Worm (Caenorhabditis elegans) whole organism, L4 larva: ENCODE data around the gene ucr-1.

Experiments
- D1046.2 ChIP-seq: fragments of 200-800 bp; sonication (Bioruptor generic); IDR thresholded peaks from 2 replicates; pipeline ENCODE4 v1.3.6; 2022; ENCODE audit warnings: missing genetic modification characterization, missing compliant biosample characterization
- T20F7.1 ChIP-seq: fragments of 200-800 bp; sonication (Bioruptor generic); optimal IDR thresholded peaks from 2 replicates; lab custom pipeline; 2018; ENCODE audit warnings: mild to moderate bottlenecking, missing genetic modification characterization, missing compliant biosample characterization
- ZK546.5 ChIP-seq, 2 experiments: sonication (generic microtip); optimal IDR thresholded peaks; 2 replicates each; lab custom pipeline; 2017; ENCODE audit warnings: missing biosample characterization in 2 of 2, missing genetic modification characterization in 2 of 2
- aly-2 ChIP-seq: sonication (generic microtip); optimal IDR thresholded peaks from 2 replicates; lab custom pipeline; 2018; ENCODE audit warnings: missing biosample characterization, missing genetic modification characterization
- arid-1 ChIP-seq: fragments of 200-800 bp; sonication (Bioruptor generic); conservative IDR thresholded peaks from 2 replicates; pipeline ENCODE4 v1.3.6; 2022; ENCODE audit warnings: missing genetic modification reagents, missing genetic modification characterization, missing compliant biosample characterization
- attf-4 ChIP-seq: sonication (generic microtip); optimal IDR thresholded peaks from 3 replicates; lab custom pipeline; 2017; ENCODE audit warnings: missing biosample characterization, missing genetic modification characterization
- ceh-20 ChIP-seq: fragments of 200-800 bp; sonication (Bioruptor generic); IDR thresholded peaks from 2 replicates; pipeline ENCODE4 v1.3.6; 2022; ENCODE audit warnings: missing genetic modification reagents, missing genetic modification characterization, missing compliant biosample characterization
- ceh-32 ChIP-seq: sonication (generic microtip); optimal IDR thresholded peaks from 2 replicates; lab custom pipeline; 2016; ENCODE audit warnings: mild to moderate bottlenecking, missing genetic modification characterization, missing compliant biosample characterization; ENCODE audit not compliant: poor library complexity
- ceh-44 ChIP-seq: fragments of 200-800 bp; sonication (Bioruptor generic); IDR thresholded peaks from 2 replicates; pipeline ENCODE4 v1.3.6; 2022; ENCODE audit warnings: missing genetic modification reagents, missing genetic modification characterization, missing compliant biosample characterization
- ceh-62 ChIP-seq: sonication (generic microtip); optimal IDR thresholded peaks from 2 replicates; lab custom pipeline; 2017; ENCODE audit warnings: missing biosample characterization, missing genetic modification characterization
- ceh-82 ChIP-seq: sonication (generic microtip); optimal IDR thresholded peaks from 2 replicates; lab custom pipeline; 2017; ENCODE audit warnings: missing biosample characterization, missing genetic modification characterization
- ctbp-1 ChIP-seq: fragments of 200-800 bp; sonication (Bioruptor generic); IDR thresholded peaks from 2 replicates; pipeline ENCODE4 v1.3.6; 2022; ENCODE audit warnings: missing genetic modification reagents, missing genetic modification characterization, missing compliant biosample characterization
- daf-16 ChIP-seq, 3 experiments: sonication (generic microtip); optimal IDR thresholded peaks; 2 replicates each; lab custom pipeline; 2016 to 2017; ENCODE audit warnings: missing genetic modification characterization in 3 of 3, missing genetic modification reagents in 3 of 3, mild to moderate bottlenecking in 2 of 3, missing compliant biosample characterization in 2 of 3, missing biosample characterization in 1 of 3, moderate library complexity in 1 of 3
- daf-19 ChIP-seq: fragments of 200-800 bp; sonication (Bioruptor generic); conservative IDR thresholded peaks from 2 replicates; pipeline ENCODE4 v1.3.6; 2022; ENCODE audit warnings: missing genetic modification characterization, missing compliant biosample characterization
- dmd-6 ChIP-seq: fragments of 200-800 bp; sonication (Bioruptor generic); IDR thresholded peaks from 2 replicates; pipeline ENCODE4 v1.3.6; 2022; ENCODE audit warnings: missing genetic modification reagents, missing genetic modification characterization, missing compliant biosample characterization
- dmd-9 ChIP-seq: fragments of 200-800 bp; sonication (Bioruptor generic); IDR thresholded peaks from 2 replicates; pipeline ENCODE4 v1.3.6; 2022; ENCODE audit warnings: missing genetic modification reagents, missing genetic modification characterization, missing compliant biosample characterization
- dpl-1 ChIP-seq: fragments of 150-350 bp; optimal IDR thresholded peaks from 2 replicates; lab custom pipeline; 2014; ENCODE audit warnings: missing biosample characterization, missing genetic modification reagents, missing genetic modification characterization
- duxl-1 ChIP-seq: sonication (generic microtip); optimal IDR thresholded peaks from 2 replicates; lab custom pipeline; 2016; ENCODE audit warnings: mild to moderate bottlenecking, missing genetic modification characterization, moderate library complexity, missing compliant biosample characterization; ENCODE audit not compliant: poor library complexity
- dve-1 ChIP-seq: sonication (generic microtip); optimal IDR thresholded peaks from 2 replicates; lab custom pipeline; 2017; ENCODE audit warnings: antibody characterized with exemption, mild to moderate bottlenecking, missing genetic modification characterization, missing compliant biosample characterization; ENCODE audit not compliant: insufficient read depth
- egl-43 ChIP-seq: fragments of 200-800 bp; sonication (Bioruptor generic); IDR thresholded peaks from 2 replicates; pipeline ENCODE4 v1.3.6; 2022; ENCODE audit warnings: missing genetic modification reagents, missing genetic modification characterization, missing compliant biosample characterization
- fos-1 ChIP-seq: fragments of 150-350 bp; optimal IDR thresholded peaks from 2 replicates; lab custom pipeline; 2014; ENCODE audit warnings: missing biosample characterization, missing genetic modification characterization
- gei-8 ChIP-seq: fragments of 200-800 bp; sonication (Bioruptor generic); optimal IDR thresholded peaks from 2 replicates; lab custom pipeline; 2018; ENCODE audit warnings: mild to moderate bottlenecking, missing genetic modification characterization, missing compliant biosample characterization
- hlh-11 ChIP-seq: fragments of 200-800 bp; sonication (Bioruptor generic); optimal IDR thresholded peaks from 2 replicates; lab custom pipeline; 2018; ENCODE audit warnings: mild to moderate bottlenecking, missing genetic modification characterization, missing compliant biosample characterization
- lin-15B ChIP-seq: fragments of 150-350 bp; sonication (generic microtip); optimal IDR thresholded peaks from 3 replicates; lab custom pipeline; 2014; ENCODE audit warnings: missing biosample characterization, missing genetic modification characterization
- lin-38 ChIP-seq: fragments of 200-800 bp; sonication (Bioruptor generic); IDR thresholded peaks from 2 replicates; pipeline ENCODE4 v1.3.6; 2022; ENCODE audit warnings: missing genetic modification reagents, missing genetic modification characterization, missing compliant biosample characterization
- lin-39 ChIP-seq: fragments of 150-350 bp; optimal IDR thresholded peaks from 2 replicates; lab custom pipeline; 2014; ENCODE audit warnings: missing biosample characterization, missing genetic modification reagents, missing genetic modification characterization
- madf-5 ChIP-seq, 2 experiments: fragments of 200-800 bp; sonication (Bioruptor generic); IDR thresholded peaks; 2 replicates each; pipeline ENCODE4 v1.3.6; 2022; ENCODE audit warnings: missing compliant biosample characterization in 2 of 2, missing genetic modification characterization in 2 of 2
- mdt-29 ChIP-seq: fragments of 200-800 bp; sonication (Bioruptor generic); IDR thresholded peaks from 2 replicates; pipeline ENCODE4 v1.3.6; 2022; ENCODE audit warnings: missing genetic modification reagents, missing genetic modification characterization, missing compliant biosample characterization
- mep-1 ChIP-seq: fragments of 150-350 bp; sonication (generic microtip); optimal IDR thresholded peaks from 3 replicates; lab custom pipeline; 2014; ENCODE audit warnings: missing biosample characterization, missing genetic modification characterization
- nhr-10 ChIP-seq: fragments of 150-350 bp; optimal IDR thresholded peaks from 2 replicates; lab custom pipeline; 2014; ENCODE audit warnings: missing biosample characterization, missing genetic modification characterization
- nhr-11 ChIP-seq: fragments of 150-350 bp; optimal IDR thresholded peaks from 2 replicates; lab custom pipeline; 2014; ENCODE audit warnings: missing biosample characterization, missing genetic modification characterization
- nhr-28 ChIP-seq: fragments of 150-350 bp; optimal IDR thresholded peaks from 2 replicates; lab custom pipeline; 2014; ENCODE audit warnings: missing biosample characterization, missing genetic modification characterization
- nhr-41 ChIP-seq: fragments of 200-800 bp; sonication (Bioruptor generic); IDR thresholded peaks from 2 replicates; pipeline ENCODE4 v1.3.6; 2022; ENCODE audit warnings: missing genetic modification reagents, missing genetic modification characterization, missing compliant biosample characterization
- nhr-48 ChIP-seq: sonication (generic microtip); optimal IDR thresholded peaks from 2 replicates; lab custom pipeline; 2016; ENCODE audit warnings: mild to moderate bottlenecking, missing genetic modification characterization, missing compliant biosample characterization
- pha-4 ChIP-seq, 2 experiments: fragments of 150-350 bp in 1 of 2; fragments of 200-800 bp in 1 of 2; sonication (Bioruptor generic) in 1 of 2; IDR thresholded peaks in 1 of 2; optimal IDR thresholded peaks in 1 of 2; 2 replicates each; pipeline versions ENCODE4 v1.3.6 to Lab custom; 2014 to 2022; ENCODE audit warnings: missing genetic modification characterization in 2 of 2, missing genetic modification reagents in 2 of 2, missing biosample characterization in 1 of 2, missing compliant biosample characterization in 1 of 2
- rbr-2 ChIP-seq: sonication (generic microtip); optimal IDR thresholded peaks from 2 replicates; lab custom pipeline; 2016; ENCODE audit warnings: missing genotype, missing genetic modification characterization, missing compliant biosample characterization
- saeg-2 ChIP-seq: fragments of 200-800 bp; sonication (Bioruptor generic); IDR thresholded peaks from 2 replicates; pipeline ENCODE4 v1.3.6; 2022; ENCODE audit warnings: missing genetic modification reagents, missing genetic modification characterization, missing compliant biosample characterization
- sdz-12 ChIP-seq: fragments of 200-800 bp; sonication (Bioruptor generic); optimal IDR thresholded peaks from 2 replicates; lab custom pipeline; 2018; ENCODE audit warnings: mild to moderate bottlenecking, missing genetic modification characterization, missing compliant biosample characterization
- snpc-4 ChIP-seq: fragments of 150-350 bp; optimal IDR thresholded peaks from 2 replicates; lab custom pipeline; 2014; ENCODE audit warnings: missing biosample characterization, missing genetic modification characterization
- spr-1 ChIP-seq: sonication (generic microtip); optimal IDR thresholded peaks from 2 replicates; lab custom pipeline; 2016; ENCODE audit warnings: mild to moderate bottlenecking, missing genetic modification characterization, missing compliant biosample characterization
- unc-130 ChIP-seq: sonication (generic microtip); optimal IDR thresholded peaks from 2 replicates; lab custom pipeline; 2016; ENCODE audit warnings: missing genetic modification reagents, missing genetic modification characterization, missing compliant biosample characterization
- unc-39 ChIP-seq: sonication (generic microtip); optimal IDR thresholded peaks from 2 replicates; lab custom pipeline; 2017; ENCODE audit warnings: missing biosample characterization, missing genetic modification characterization
- zag-1 ChIP-seq: fragments of 150-350 bp; optimal IDR thresholded peaks from 2 replicates; lab custom pipeline; 2014; ENCODE audit warnings: missing biosample characterization, missing genetic modification characterization
- zfp-2 ChIP-seq: sonication (generic microtip); optimal IDR thresholded peaks from 2 replicates; lab custom pipeline; 2016; ENCODE audit warnings: mild to moderate bottlenecking, missing genetic modification characterization, missing compliant biosample characterization
- zfp-3 ChIP-seq: fragments of 200-800 bp; sonication (Bioruptor generic); conservative IDR thresholded peaks from 2 replicates; pipeline ENCODE4 v1.3.6; 2022; ENCODE audit warnings: missing genetic modification reagents, missing genetic modification characterization, missing compliant biosample characterization
- zip-2 ChIP-seq: fragments of 150-350 bp; optimal IDR thresholded peaks from 2 replicates; lab custom pipeline; 2014; ENCODE audit warnings: missing biosample characterization, missing genetic modification characterization
- ztf-7 ChIP-seq: fragments of 150-350 bp; optimal IDR thresholded peaks from 2 replicates; lab custom pipeline; 2014; ENCODE audit warnings: missing biosample characterization, missing genetic modification characterization

ucr-1 gene

DNA sequence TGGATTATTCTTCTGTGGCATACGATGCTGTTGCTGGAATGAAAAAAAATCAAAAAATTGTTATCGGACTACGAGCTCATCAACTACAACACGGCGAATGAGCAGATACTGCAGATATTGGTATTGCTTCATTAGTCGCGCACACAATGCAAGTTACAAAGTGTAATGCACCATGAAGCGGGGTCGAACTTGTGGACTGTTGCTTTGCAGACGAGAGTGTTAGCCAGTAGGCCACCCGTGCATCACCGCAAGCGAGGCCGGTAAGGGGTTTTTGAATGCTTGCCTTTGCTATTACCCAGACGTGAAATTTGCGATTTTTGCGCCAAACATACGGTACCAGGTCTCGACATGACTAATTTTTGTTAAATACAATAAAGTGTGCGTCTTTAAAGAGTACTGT is 10.1 kb downstream of the ucr-1 start (continued):
- TF ChIP-seq nhr-28 (tag; lab: Kevin White, UChicago) (peak; percentile 59), mdt-29 (GFP tag; lab: Robert Waterston, UW) (peak; percentile 75; the same call in 1 of the 2 replicates), dmd-9 (GFP tag; lab: Robert Waterston, UW) (peak; percentile 83), zfp-2 (tag; lab: Kevin White, UChicago) (peak; percentile 61), ceh-32 (tag; lab: Kevin White, UChicago) (no peak), fos-1 (tag; lab: Kevin White, UChicago) (no peak), nhr-10 (tag; lab: Kevin White, UChicago) (no peak)

DNA sequence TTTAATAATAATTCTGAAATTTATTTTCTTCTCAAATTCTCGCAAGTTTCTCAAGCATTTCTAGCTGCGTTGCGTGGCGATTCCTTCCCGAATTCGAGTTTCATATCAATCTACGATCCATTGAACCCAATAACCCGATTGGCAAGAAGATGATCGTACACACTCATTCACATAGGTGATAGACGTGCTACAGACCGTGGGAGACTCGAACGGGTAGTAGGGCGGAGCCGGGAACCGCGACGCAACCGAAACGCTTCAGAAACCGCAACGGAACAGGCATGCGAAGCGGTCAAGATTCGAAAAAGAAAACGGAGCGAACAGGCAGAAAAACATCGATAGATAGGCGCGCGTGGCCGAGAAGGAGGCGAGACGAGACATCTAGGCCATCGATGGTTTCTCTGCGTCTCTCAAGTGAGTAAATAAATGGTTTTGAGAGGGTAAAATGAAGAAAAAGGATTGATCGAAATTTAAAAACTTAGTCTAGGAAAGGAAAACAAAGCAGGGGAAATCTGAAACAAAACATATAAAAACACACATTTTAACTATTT is 11.6 kb downstream of the ucr-1 start, which contains the start of gene madf-11:
Gene madf-11, minus strand, starts transcription at position 51 of the 548 bp plus-strand sequence.
- TF ChIP-seq snpc-4 = no peak
- no peak for TF ChIP-seq zip-2 (tag; lab: Kevin White, UChicago)
- TF ChIP-seq dpl-1 (GFP tag; lab: Kevin White, UChicago) = peak; percentile 74
- TF ChIP-seq ctbp-1 (GFP tag; lab: Robert Waterston, UW) = no peak
- no peak for TF ChIP-seq daf-19
- peak; percentile 52 for TF ChIP-seq lin-38 (GFP tag; lab: Robert Waterston, UW)
- TF ChIP-seq zag-1 (tag; lab: Kevin White, UChicago) = no peak
- no peak for TF ChIP-seq T20F7.1
- TF ChIP-seq ztf-7 (tag; lab: Kevin White, UChicago) = no peak
- peak; percentile 7 for TF ChIP-seq unc-130 (GFP tag; lab: Kevin White, UChicago)
- TF ChIP-seq madf-5 (GFP tag; IDR thresholded peaks at IDR 0.05; lab: Robert Waterston, UW) = no peak
- no peak for TF ChIP-seq ceh-82 (tag; lab: Kevin White, UChicago)
- no peak for TF ChIP-seq dmd-9 (GFP tag; lab: Robert Waterston, UW)
- no peak for TF ChIP-seq fos-1 (tag; lab: Kevin White, UChicago)
- peak; percentile 74 for TF ChIP-seq hlh-11 (tag; lab: Kevin White, UChicago)
- TF ChIP-seq nhr-41 (GFP tag; lab: Robert Waterston, UW) = no peak
- no peak for TF ChIP-seq lin-39 (tag; lab: Kevin White, UChicago)
- TF ChIP-seq lin-15B (tag; lab: Kevin White, UChicago) = peak; percentile 41
- TF ChIP-seq unc-39 (tag; lab: Kevin White, UChicago) = no peak
- no peak for TF ChIP-seq attf-4 (tag; lab: Kevin White, UChicago)
- no peak for TF ChIP-seq pha-4 (GFP tag; IDR thresholded peaks at IDR 0.05; lab: Robert Waterston, UW)
- no peak for TF ChIP-seq pha-4 (tag; optimal IDR thresholded peaks at IDR 0.05; lab: Kevin White, UChicago)
- no peak for TF ChIP-seq nhr-10 (tag; lab: Kevin White, UChicago)
- TF ChIP-seq saeg-2 = no peak
- no peak for TF ChIP-seq zfp-3 (GFP tag; lab: Robert Waterston, UW)
- no peak for TF ChIP-seq spr-1 (tag; lab: Kevin White, UChicago)
- TF ChIP-seq mep-1 (tag; lab: Kevin White, UChicago) = peak; percentile 76
- TF ChIP-seq ZK546.5 (tag; optimal IDR thresholded peaks at IDR 0.05; lab: Kevin White, UChicago) = no peak
- TF ChIP-seq aly-2 (tag; lab: Kevin White, UChicago) = no peak
- TF ChIP-seq daf-16 (GFP tag; optimal IDR thresholded peaks at IDR 0.05; lab: Kevin White, UChicago) = no peak
- TF ChIP-seq daf-16 (tag; optimal IDR thresholded peaks at IDR 0.05; lab: Kevin White, UChicago) = peak; percentile 62
- TF ChIP-seq nhr-11 (tag; lab: Kevin White, UChicago) = peak; percentile 45
- peak; percentile 17 for TF ChIP-seq nhr-48 (tag; lab: Kevin White, UChicago)
- TF ChIP-seq sdz-12 (GFP tag; lab: Kevin White, UChicago) = no peak
- no peak for TF ChIP-seq duxl-1
- peak; percentile 64; the same call in 1 of the 2 replicates for TF ChIP-seq arid-1 (GFP tag; lab: Robert Waterston, UW)
- 0 out of 2 replicates have a peak, but pooled peaks have one; percentile 41 for TF ChIP-seq ceh-20 (GFP tag; lab: Robert Waterston, UW)
- TF ChIP-seq D1046.2 = 0 out of 2 replicates have a peak, but pooled peaks have one; percentile 23
- peak; percentile 78 for TF ChIP-seq dve-1 (tag; lab: Kevin White, UChicago)
- no peak for TF ChIP-seq ceh-62 (tag; lab: Kevin White, UChicago)
- TF ChIP-seq gei-8 (GFP tag; lab: Kevin White, UChicago) = no peak
- TF ChIP-seq rbr-2 = peak; percentile 73
- TF ChIP-seq egl-43 (GFP tag; lab: Robert Waterston, UW) = no peak; the same call in 1 of the 2 replicates
- no peak for TF ChIP-seq ceh-32 (tag; lab: Kevin White, UChicago)
- no peak for TF ChIP-seq ceh-44 (GFP tag; lab: Robert Waterston, UW)
- TF ChIP-seq dmd-6 = peak; percentile 62
